Fruit fly (Drosophila melanogaster) whole organism, embryonic: ENCODE measurements around the gene Kal1.

Experiments used
- Atf-2 ChIP-seq: fragments of 200-800 bp; sonication (Bioruptor generic); optimal IDR thresholded peaks from 2 replicates; lab custom pipeline; 2016; ENCODE audit warnings: missing biosample characterization, missing genetic modification characterization
- CG12219 ChIP-seq: fragments of 200-800 bp; sonication (Bioruptor generic); optimal IDR thresholded peaks from 3 replicates; lab custom pipeline; 2018; ENCODE audit warnings: missing biosample characterization, mild to moderate bottlenecking, missing genetic modification characterization
- CG14014 ChIP-seq: fragments of 200-800 bp; sonication (Bioruptor generic); IDR thresholded peaks from 2 replicates; pipeline ENCODE4 v1.3.6; 2022; ENCODE audit warnings: missing biosample characterization, missing genetic modification characterization
- CG15011 ChIP-seq: fragments of 200-800 bp; sonication (Bioruptor generic); optimal IDR thresholded peaks from 3 replicates; lab custom pipeline; 2018; ENCODE audit warnings: missing biosample characterization, mild to moderate bottlenecking, missing genetic modification characterization
- CG15479 ChIP-seq: fragments of 200-800 bp; sonication (Bioruptor generic); optimal IDR thresholded peaks from 3 replicates; lab custom pipeline; 2019; ENCODE audit warnings: missing biosample characterization, mild to moderate bottlenecking, missing genetic modification characterization, moderate library complexity
- CG17385 ChIP-seq: fragments of 200-800 bp; sonication (Bioruptor generic); optimal IDR thresholded peaks from 3 replicates; lab custom pipeline; 2018; ENCODE audit warnings: missing biosample characterization, mild to moderate bottlenecking, missing genetic modification characterization
- CG18599 ChIP-seq: fragments of 200-800 bp; sonication (Bioruptor generic); optimal IDR thresholded peaks from 3 replicates; lab custom pipeline; 2017; ENCODE audit warnings: missing biosample characterization, missing genetic modification characterization, mild to moderate bottlenecking, moderate library complexity, missing genetic modification reagents
- CG31441 ChIP-seq: fragments of 200-800 bp; sonication (Bioruptor generic); IDR thresholded peaks from 2 replicates; pipeline ENCODE4 v1.3.6; 2022; ENCODE audit warnings: missing biosample characterization, missing genetic modification characterization
- CG32532 ChIP-seq: fragments of 200-800 bp; sonication (Bioruptor generic); IDR thresholded peaks from 2 replicates; pipeline ENCODE4 v1.3.6; 2022; ENCODE audit warnings: missing biosample characterization, missing genetic modification characterization
- CG3847 ChIP-seq: fragments of 200-800 bp; sonication (Bioruptor generic); IDR thresholded peaks from 2 replicates; pipeline ENCODE4 v1.3.6; 2022; ENCODE audit warnings: missing biosample characterization, missing genetic modification characterization
- CG3995 ChIP-seq: fragments of 200-800 bp; sonication (Bioruptor generic); optimal IDR thresholded peaks from 3 replicates; lab custom pipeline; 2016; ENCODE audit warnings: missing biosample characterization, missing genetic modification characterization
- CG7556 ChIP-seq: fragments of 200-800 bp; sonication (Bioruptor generic); optimal IDR thresholded peaks from 2 replicates; lab custom pipeline; 2017; ENCODE audit warnings: missing biosample characterization, mild to moderate bottlenecking, missing genetic modification characterization
- CG7786 ChIP-seq: fragments of 200-800 bp; sonication (Bioruptor generic); optimal IDR thresholded peaks from 2 replicates; lab custom pipeline; 2016; ENCODE audit warnings: missing biosample characterization, missing genetic modification characterization
- CG9609 ChIP-seq: fragments of 200-800 bp; sonication (Bioruptor generic); optimal IDR thresholded peaks from 3 replicates; lab custom pipeline; 2016; ENCODE audit warnings: missing biosample characterization, missing genetic modification characterization
- CG9797 ChIP-seq: fragments of 200-800 bp; sonication (Bioruptor generic); optimal IDR thresholded peaks from 3 replicates; lab custom pipeline; 2018; ENCODE audit warnings: missing biosample characterization, mild to moderate bottlenecking, missing genetic modification characterization
- Dek ChIP-seq: fragments of 200-800 bp; sonication (Bioruptor generic); optimal IDR thresholded peaks from 3 replicates; lab custom pipeline; 2019; ENCODE audit warnings: missing biosample characterization, mild to moderate bottlenecking, missing genetic modification characterization, moderate library complexity
- Doc3 ChIP-seq: fragments of 200-800 bp; sonication (Bioruptor generic); IDR thresholded peaks from 3 replicates; pipeline ENCODE4 v1.3.6; 2022; ENCODE audit warnings: missing biosample characterization, missing genetic modification characterization; ENCODE audit not compliant: partially characterized antibody
- Gug ChIP-seq: fragments of 200-800 bp; sonication (Bioruptor generic); IDR thresholded peaks from 4 replicates; pipeline ENCODE4 v1.3.6; 2022; ENCODE audit warnings: missing biosample characterization, missing genetic modification characterization
- HmgZ ChIP-seq: fragments of 200-800 bp; sonication (Bioruptor generic); optimal IDR thresholded peaks from 2 replicates; lab custom pipeline; 2018; ENCODE audit warnings: missing biosample characterization, mild to moderate bottlenecking, missing genetic modification characterization
- Hr39 ChIP-seq: fragments of >200 bp; optimal IDR thresholded peaks from 2 replicates; lab custom pipeline; 2017
- Hr51 ChIP-seq, 2 experiments: fragments of 200-800 bp; sonication (Bioruptor generic); optimal IDR thresholded peaks; 2 replicates in 1 of 2; 3 replicates in 1 of 2; lab custom pipeline; 2016 to 2018; ENCODE audit warnings: missing biosample characterization in 2 of 2, missing genetic modification characterization in 2 of 2, mild to moderate bottlenecking in 1 of 2, moderate library complexity in 1 of 2
- NC2β ChIP-seq: fragments of 200-800 bp; sonication (Bioruptor generic); optimal IDR thresholded peaks from 2 replicates; lab custom pipeline; 2016; ENCODE audit warnings: missing biosample characterization, missing genetic modification characterization
- Nf-YB ChIP-seq: fragments of 200-800 bp; sonication (Bioruptor generic); optimal IDR thresholded peaks from 3 replicates; lab custom pipeline; 2019; ENCODE audit warnings: missing biosample characterization, mild to moderate bottlenecking, missing genetic modification characterization, moderate library complexity
- NfI ChIP-seq: fragments of 200-800 bp; sonication (Bioruptor generic); optimal IDR thresholded peaks from 3 replicates; lab custom pipeline; 2018; ENCODE audit warnings: missing biosample characterization, mild to moderate bottlenecking, missing genetic modification characterization, moderate library complexity
- Opbp ChIP-seq: fragments of 200-800 bp; sonication (Bioruptor generic); IDR thresholded peaks from 3 replicates; pipeline ENCODE4 v1.3.6; 2022; ENCODE audit warnings: missing biosample characterization, missing genetic modification characterization; ENCODE audit not compliant: partially characterized antibody
- PHDP ChIP-seq: fragments of 200-800 bp; sonication (Bioruptor generic); optimal IDR thresholded peaks from 3 replicates; lab custom pipeline; 2018; ENCODE audit warnings: missing biosample characterization, mild to moderate bottlenecking, missing genetic modification characterization, moderate library complexity
- Pdp1 ChIP-seq, 2 experiments: fragments of 200-800 bp; sonication (Bioruptor generic); optimal IDR thresholded peaks; 3 replicates each; lab custom pipeline; 2016; ENCODE audit warnings: missing biosample characterization in 2 of 2, missing genetic modification characterization in 2 of 2, mild to moderate bottlenecking in 1 of 2, moderate library complexity in 1 of 2
- Rfx ChIP-seq: fragments of 200-800 bp; sonication (Bioruptor generic); IDR thresholded peaks from 2 replicates; pipeline ENCODE4 v1.3.6; 2022; ENCODE audit warnings: missing biosample characterization, missing genetic modification characterization
- Rx ChIP-seq: fragments of 200-800 bp; sonication (Bioruptor generic); IDR thresholded peaks from 2 replicates; pipeline ENCODE4 v1.3.6; 2022; ENCODE audit warnings: missing biosample characterization, missing genetic modification characterization
- Sin3A ChIP-seq: fragments of >200 bp; optimal IDR thresholded peaks from 2 replicates; lab custom pipeline; 2018
- Xbp1 ChIP-seq: fragments of 200-800 bp; sonication (Bioruptor generic); optimal IDR thresholded peaks from 3 replicates; lab custom pipeline; 2016; ENCODE audit warnings: missing biosample characterization, mild to moderate bottlenecking, missing genetic modification characterization
- al ChIP-seq: fragments of 200-800 bp; sonication (Bioruptor generic); IDR thresholded peaks from 2 replicates; pipeline ENCODE4 v1.3.6; 2022; ENCODE audit warnings: missing biosample characterization, missing genetic modification characterization
- bsh ChIP-seq, 2 experiments: fragments of 200-800 bp; sonication (Bioruptor generic); optimal IDR thresholded peaks; 2 replicates each; lab custom pipeline; 2017 to 2018; ENCODE audit warnings: mild to moderate bottlenecking in 2 of 2, missing biosample characterization in 2 of 2, missing genetic modification characterization in 2 of 2, moderate library complexity in 1 of 2
- crol ChIP-seq: fragments of 200-800 bp; sonication (Bioruptor generic); IDR thresholded peaks from 2 replicates; pipeline ENCODE4 v1.3.6; 2022; ENCODE audit warnings: missing biosample characterization, missing genetic modification characterization
- cwo ChIP-seq: fragments of 200-800 bp; sonication (Bioruptor generic); optimal IDR thresholded peaks from 3 replicates; lab custom pipeline; 2017; ENCODE audit warnings: missing biosample characterization, missing genetic modification characterization, mild to moderate bottlenecking, moderate library complexity, missing genetic modification reagents
- emc ChIP-seq: fragments of 200-800 bp; sonication (Bioruptor generic); optimal IDR thresholded peaks from 2 replicates; lab custom pipeline; 2016; ENCODE audit warnings: missing biosample characterization, missing genetic modification characterization
- exex ChIP-seq: fragments of 200-800 bp; sonication (Bioruptor generic); optimal IDR thresholded peaks from 4 replicates; lab custom pipeline; 2018; ENCODE audit warnings: missing biosample characterization, mild to moderate bottlenecking, missing genetic modification characterization, moderate library complexity
- fd102C ChIP-seq: fragments of 200-800 bp; sonication (Bioruptor generic); optimal IDR thresholded peaks from 2 replicates; lab custom pipeline; 2018; ENCODE audit warnings: missing biosample characterization, mild to moderate bottlenecking, missing genetic modification characterization, moderate library complexity
- grau ChIP-seq: fragments of 200-800 bp; optimal IDR thresholded peaks from 3 replicates; lab custom pipeline; 2019; ENCODE audit warnings: missing biosample characterization, mild to moderate bottlenecking, missing genetic modification characterization, moderate library complexity
- ind ChIP-seq: fragments of 200-800 bp; sonication (Bioruptor generic); optimal IDR thresholded peaks from 3 replicates; lab custom pipeline; 2016; ENCODE audit warnings: missing biosample characterization, missing genetic modification characterization
- lmd ChIP-seq: fragments of 200-800 bp; sonication (Bioruptor generic); IDR thresholded peaks from 2 replicates; pipeline ENCODE4 v1.3.6; 2022; ENCODE audit warnings: missing biosample characterization, missing genetic modification characterization
- nmo ChIP-seq: fragments of 200-800 bp; sonication (Bioruptor generic); optimal IDR thresholded peaks from 2 replicates; lab custom pipeline; 2018; ENCODE audit warnings: missing biosample characterization, mild to moderate bottlenecking, missing genetic modification characterization, moderate library complexity
- otp ChIP-seq: fragments of 200-800 bp; sonication (Bioruptor generic); IDR thresholded peaks from 3 replicates; pipeline ENCODE4, ENCODE4 v1.3.6; 2022; ENCODE audit warnings: missing biosample characterization, missing genetic modification characterization
- pan ChIP-seq, 4 experiments: fragments of >200 bp in 3 of 4; fragments of 200-800 bp in 1 of 4; sonication (Bioruptor generic) in 1 of 4; optimal IDR thresholded peaks in 3 of 4; IDR thresholded peaks in 1 of 4; 2 replicates each; pipeline versions ENCODE4 v1.3.6 to Lab custom; 2017 to 2022; ENCODE audit warnings: missing biosample characterization in 2 of 4, missing genetic modification characterization in 2 of 4, mixed read lengths in 1 of 4
- pho ChIP-seq: fragments of 200-800 bp; sonication (Bioruptor generic); optimal IDR thresholded peaks from 2 replicates; lab custom pipeline; 2016; ENCODE audit warnings: missing biosample characterization, missing genetic modification characterization
- sd ChIP-seq: fragments of 200-800 bp; sonication (Bioruptor generic); optimal IDR thresholded peaks from 3 replicates; lab custom pipeline; 2018; ENCODE audit warnings: missing biosample characterization, mild to moderate bottlenecking, missing genetic modification characterization, moderate library complexity
- tap ChIP-seq: fragments of 200-800 bp; optimal IDR thresholded peaks from 3 replicates; lab custom pipeline; 2019; ENCODE audit warnings: missing biosample characterization, mild to moderate bottlenecking, missing genetic modification characterization, moderate library complexity
- toy ChIP-seq: fragments of 200-800 bp; sonication (Bioruptor generic); IDR thresholded peaks from 2 replicates; pipeline ENCODE4 v1.3.6; 2022; ENCODE audit warnings: missing biosample characterization, missing genetic modification characterization

Kal1 gene

dm6 chr3R:24099039-24100026, 41.9 kb upstream of the Kal1 start (continued):
- TF ChIP-seq CG3847 (GFP tag; lab: Robert Waterston, UW) (peak; percentile 76), NfI (GFP tag; lab: Kevin White, UChicago) (peak; percentile 75), Pdp1 (GFP tag; optimal IDR thresholded peaks at IDR 0.05; lab: Kevin White, UChicago) (peak; percentile 72 to 75), CG15011 (GFP tag; lab: Kevin White, UChicago) (peak; percentile 67), CG9609 (GFP tag; lab: Kevin White, UChicago) (peak; percentile 86), CG9797 (GFP tag; lab: Kevin White, UChicago) (no peak), fd102C (no peak), Doc3 (GFP tag; lab: Robert Waterston, UW) (no peak), PHDP (tag; lab: Kevin White, UChicago) (peak; percentile 79), Hr39 (lab: Kevin White, UChicago) (no peak), nmo (GFP tag; lab: Kevin White, UChicago) (peak; percentile 77), CG31441 (peak; percentile 51), cwo (peak; percentile 53), CG12219 (peak; percentile 75), toy (no peak), exex (peak; percentile 67), CG18599 (GFP tag; lab: Kevin White, UChicago) (peak; percentile 80), Sin3A (lab: Kevin White, UChicago) (no peak), CG7556 (peak; percentile 12), ind (GFP tag; lab: Kevin White, UChicago) (peak; percentile 82), Atf-2 (GFP tag; lab: Kevin White, UChicago) (peak; percentile 82), CG17385 (peak; percentile 65), Opbp (GFP tag; lab: Robert Waterston, UW) (no peak), pan (optimal IDR thresholded peaks at IDR 0.05; lab: Kevin White, UChicago) (no peak), pan (GFP tag; optimal IDR thresholded peaks at IDR 0.05 in 1 of 2, IDR thresholded peaks at IDR 0.05 in 1 of 2) (peak in 1 of 2 experiments; percentile 90), grau (tag; lab: Kevin White, UChicago) (peak; percentile 79), NC2β (GFP tag; lab: Kevin White, UChicago) (peak; percentile 78), Hr51 (GFP tag; optimal IDR thresholded peaks at IDR 0.05; lab: Kevin White, UChicago) (peak; percentile 70 to 71), HmgZ (tag; lab: Kevin White, UChicago) (peak; percentile 69), tap (peak; percentile 77), CG15479 (GFP tag; lab: Kevin White, UChicago) (no peak), CG3995 (GFP tag; lab: Kevin White, UChicago) (no peak), Rx (GFP tag; lab: Robert Waterston, UW) (peak; percentile 44; the same call in 1 of the 2 replicates), CG14014 (GFP tag; lab: Robert Waterston, UW) (peak; percentile 83), bsh (GFP tag; optimal IDR thresholded peaks at IDR 0.05; lab: Kevin White, UChicago) (peak; percentile 17 to 87), sd (tag; lab: Kevin White, UChicago) (peak; percentile 28)

dm6 chr3R:24100717-24101116, 40.5 kb upstream of the Kal1 start:
- TF ChIP-seq crol (GFP tag; lab: Robert Waterston, UW) (0 out of 2 replicates have a peak, but pooled peaks have one; percentile 12), lmd (GFP tag; lab: Robert Waterston, UW) (peak; percentile 34; the same call in 1 of the 2 replicates), pho (GFP tag; lab: Kevin White, UChicago) (peak; percentile 25), otp (GFP tag; lab: Robert Waterston, UW) (0 out of 3 replicates have a peak, but pooled peaks have one; percentile 36), CG9609 (GFP tag; lab: Kevin White, UChicago) (peak; percentile 3), Gug (peak; percentile 28; the same call in 1 of the 4 replicates), al (GFP tag; lab: Robert Waterston, UW) (peak; percentile 15; the same call in 1 of the 2 replicates), emc (GFP tag; lab: Kevin White, UChicago) (no peak), CG32532 (peak; percentile 65), CG7786 (GFP tag; lab: Kevin White, UChicago) (peak; percentile 12), Nf-YB (GFP tag; lab: Kevin White, UChicago) (no peak), Rfx (peak; percentile 60), Dek (tag; lab: Kevin White, UChicago) (peak; percentile 8), Xbp1 (peak; percentile 46)
